Worm (Caenorhabditis elegans) whole organism, L2 larva: ENCODE results near the gene fbxb-97.

Source experiments
- crh-2 ChIP-seq: sonication (generic microtip); optimal IDR thresholded peaks from 2 replicates; lab custom pipeline; 2017; ENCODE audit warnings: missing biosample characterization, missing genetic modification characterization
- elt-1 ChIP-seq: fragments of 150-350 bp; optimal IDR thresholded peaks from 2 replicates; lab custom pipeline; 2014; ENCODE audit warnings: missing biosample characterization, missing genetic modification characterization
- lin-11 ChIP-seq: fragments of 150-350 bp; sonication (generic microtip); optimal IDR thresholded peaks from 2 replicates; lab custom pipeline; 2014; ENCODE audit warnings: missing biosample characterization, missing genetic modification characterization, inconsistent platforms, mixed read lengths
- skn-1 ChIP-seq: sonication (generic microtip); optimal IDR thresholded peaks from 2 replicates; lab custom pipeline; 2017; ENCODE audit warnings: missing biosample characterization, missing genetic modification characterization
- snpc-4 ChIP-seq: fragments of 150-350 bp; optimal IDR thresholded peaks from 2 replicates; lab custom pipeline; 2014; ENCODE audit warnings: missing biosample characterization, missing genetic modification characterization

- TF ChIP-seq elt-1 (tag; lab: Kevin White, UChicago), result no peak
- TF ChIP-seq lin-11, result no peak
- no peak for TF ChIP-seq snpc-4
- TF ChIP-seq skn-1 (tag; lab: Kevin White, UChicago), result no peak
- peak; percentile 75 for TF ChIP-seq crh-2 (tag; lab: Kevin White, UChicago)
These were observed 27.9 kb downstream of the fbxb-97 start, which contains the start of gene fbxc-19 for ce11 chrII:1819944-1820570.
